Fruit fly (Drosophila melanogaster): ENCODE results near the gene drpr.

drpr gene

dm6 chr3L:1672627-1673026 is 58.3 kb downstream of the drpr start, which contains the start of gene CG13930:
TSS of gene CG13930 (minus strand) at chr3L:1672727.
- no peak for TF ChIP-seq Pif1A (GFP tag; optimal IDR thresholded peaks at IDR 0.05)

- TF ChIP-seq Ets98B (GFP tag; IDR thresholded peaks at IDR 0.05): no peak
- no peak for TF ChIP-seq CG14655 (GFP tag; optimal IDR thresholded peaks at IDR 0.05)
- TF ChIP-seq fd96Ca (GFP tag; IDR thresholded peaks at IDR 0.05): no peak
- no peak for TF ChIP-seq CG4496 (GFP tag; IDR thresholded peaks at IDR 0.05)
- no peak for TF ChIP-seq CG9948 (tag; optimal IDR thresholded peaks at IDR 0.05)
- TF ChIP-seq CG34367 (tag; optimal IDR thresholded peaks at IDR 0.05): no peak
- no peak for TF ChIP-seq CG12605 (GFP tag; IDR thresholded peaks at IDR 0.05)
- TF ChIP-seq Snoo (tag; optimal IDR thresholded peaks at IDR 0.05): no peak
- TF ChIP-seq CG32121 (GFP tag; IDR thresholded peaks at IDR 0.05): no peak
- TF ChIP-seq Pif1B (GFP tag; optimal IDR thresholded peaks at IDR 0.05): no peak
- no peak for TF ChIP-seq CG15710 (tag; optimal IDR thresholded peaks at IDR 0.05)
- TF ChIP-seq rn (GFP tag; IDR thresholded peaks at IDR 0.05): no peak
- TF ChIP-seq Pif1A (GFP tag; optimal IDR thresholded peaks at IDR 0.05): no peak
Observed at dm6 chr3L:1670008-1670407, 60.9 kb downstream of the drpr start, which contains the start of gene RabX5. TSS of gene RabX5 (minus strand) at chr3L:1670108.

- TF ChIP-seq Pif1B (GFP tag; optimal IDR thresholded peaks at IDR 0.05) (no peak), CG9948 (tag; optimal IDR thresholded peaks at IDR 0.05) (peak; percentile 40), CG34367 (tag; optimal IDR thresholded peaks at IDR 0.05) (peak; percentile 75), CG17806 (tag; optimal IDR thresholded peaks at IDR 0.05) (peak; percentile 47), CG15710 (tag; optimal IDR thresholded peaks at IDR 0.05) (peak; percentile 63), fd96Ca (GFP tag; IDR thresholded peaks at IDR 0.05) (peak; percentile 85), D1 (tag; optimal IDR thresholded peaks at IDR 0.05) (no peak), EcR (GFP tag; optimal IDR thresholded peaks at IDR 0.05) (no peak), gl (tag; optimal IDR thresholded peaks at IDR 0.05) (peak; percentile 29), CG12605 (GFP tag; IDR thresholded peaks at IDR 0.05) (peak; percentile 46; the same call in 1 of the 2 replicates), Snoo (tag; optimal IDR thresholded peaks at IDR 0.05) (peak; percentile 92), Ets98B (GFP tag; IDR thresholded peaks at IDR 0.05) (peak; percentile 74), CG13204 (GFP tag; optimal IDR thresholded peaks at IDR 0.05) (peak; percentile 40), CG32121 (GFP tag; IDR thresholded peaks at IDR 0.05) (peak; percentile 68), CG8159 (tag; optimal IDR thresholded peaks at IDR 0.05) (peak; percentile 61), CG14655 (GFP tag; optimal IDR thresholded peaks at IDR 0.05) (no peak), Pif1A (GFP tag; optimal IDR thresholded peaks at IDR 0.05) (no peak), rn (GFP tag; IDR thresholded peaks at IDR 0.05) (peak; percentile 81), CG8301 (tag; optimal IDR thresholded peaks at IDR 0.05) (no peak), CG4496 (GFP tag; IDR thresholded peaks at IDR 0.05) (peak; percentile 92), CG10348 (GFP tag; IDR thresholded peaks at IDR 0.05) (no peak)
Observed at dm6 chr3L:1668504-1668903, 62.4 kb downstream of the drpr start, which contains the start of gene RpL23A. TSS of gene RpL23A (minus strand) at chr3L:1668654.

- TF ChIP-seq Pif1A (GFP tag; optimal IDR thresholded peaks at IDR 0.05): no peak
- no peak for TF ChIP-seq CG14655 (GFP tag; optimal IDR thresholded peaks at IDR 0.05)
- no peak for TF ChIP-seq CG17806 (tag; optimal IDR thresholded peaks at IDR 0.05)
- TF ChIP-seq CG12605 (GFP tag; IDR thresholded peaks at IDR 0.05): no peak
Observed at dm6 chr3L:1667423-1667822, 63.5 kb downstream of the drpr start.

Data from whole organism, pupa.